Fruit fly (Drosophila melanogaster) whole organism: ENCODE data around the gene CG8507.

Source experiments
- CG8478 ChIP-seq: fragments of >200 bp; optimal IDR thresholded peaks from 2 replicates; lab custom pipeline; 2018; ENCODE audit warnings: inconsistent platforms
- Dll ChIP-seq: fragments of >200 bp; optimal IDR thresholded peaks from 2 replicates; lab custom pipeline; 2017
- EcR ChIP-seq, 2 experiments: fragments of >200 bp; optimal IDR thresholded peaks; 2 replicates each; lab custom pipeline; 2017; ENCODE audit warnings: missing biosample characterization in 2 of 2, missing genetic modification characterization in 2 of 2, missing genetic modification reagents in 2 of 2
- pan ChIP-seq: fragments of >200 bp; optimal IDR thresholded peaks from 2 replicates; lab custom pipeline; 2017
- psq ChIP-seq: fragments of >200 bp; optimal IDR thresholded peaks from 2 replicates; lab custom pipeline; 2017
- usp ChIP-seq: fragments of >200 bp; optimal IDR thresholded peaks from 2 replicates; lab custom pipeline; 2017; ENCODE audit warnings: missing biosample characterization, missing genetic modification characterization, mixed read lengths

dm6 chr3R:9813861-9814260 is 22.6 kb downstream of the CG8507 start, which contains the start of gene eloF:
- TF ChIP-seq usp (GFP tag; lab: Kevin White, UChicago) (no peak), psq (lab: Kevin White, UChicago) (no peak), pan (lab: Kevin White, UChicago) (no peak), Dll (lab: Kevin White, UChicago) (no peak), EcR (GFP tag; optimal IDR thresholded peaks at IDR 0.05; lab: Kevin White, UChicago) (no peak), CG8478 (lab: Kevin White, UChicago) (no peak)
